Fruit fly (Drosophila melanogaster): Measurements from ENCODE around the gene CG4325.

CG4325 gene

dm6 chrX:2005840-2006239 lies 37.8 kb downstream of the CG4325 start (continued):
- peak; percentile 48 for TF ChIP-seq CG10274 (GFP tag; optimal IDR thresholded peaks at IDR 0.05)
- peak; percentile 46; the same call in 1 of the 3 replicates for TF ChIP-seq dysf (GFP tag; IDR thresholded peaks at IDR 0.05)
- TF ChIP-seq zen2 (GFP tag; IDR thresholded peaks at IDR 0.05; ENCODE audit: partially characterized antibody): no peak
- TF ChIP-seq fd3F (GFP tag; optimal IDR thresholded peaks at IDR 0.05): peak; percentile 42
- TF ChIP-seq CG5953 (GFP tag; IDR thresholded peaks at IDR 0.05): no peak
- TF ChIP-seq Mes4 (GFP tag; optimal IDR thresholded peaks at IDR 0.05): peak; percentile 77
- no peak for TF ChIP-seq tup (GFP tag; optimal IDR thresholded peaks at IDR 0.05)
- 0 out of 3 replicates have a peak, but pooled peaks have one; percentile 42 for TF ChIP-seq CG6175 (GFP tag; IDR thresholded peaks at IDR 0.05)
- no peak for TF ChIP-seq corto (GFP tag; optimal IDR thresholded peaks at IDR 0.05)
- TF ChIP-seq onecut (GFP tag; IDR thresholded peaks at IDR 0.05): peak; percentile 61
- 0 out of 2 replicates have a peak, but pooled peaks have one; percentile 11 for TF ChIP-seq CG31224 (GFP tag; IDR thresholded peaks at IDR 0.05)
- TF ChIP-seq CG15269 (tag; optimal IDR thresholded peaks at IDR 0.05): peak; percentile 68
- TF ChIP-seq CG4328 (GFP tag; optimal IDR thresholded peaks at IDR 0.05): peak; percentile 64
- no peak for TF ChIP-seq lbe (GFP tag; optimal IDR thresholded peaks at IDR 0.05)
- TF ChIP-seq CG11398 (GFP tag; optimal IDR thresholded peaks at IDR 0.05): peak; percentile 66
- TF ChIP-seq CG11695 (GFP tag; IDR thresholded peaks at IDR 0.05): peak; percentile 60
- TF ChIP-seq grn (GFP tag; optimal IDR thresholded peaks at IDR 0.05): no peak
- TF ChIP-seq otp (GFP tag; IDR thresholded peaks at IDR 0.05): peak; percentile 73
- no peak for TF ChIP-seq z (GFP tag; IDR thresholded peaks at IDR 0.05)
- peak; percentile 8 for TF ChIP-seq fd96Cb (tag; optimal IDR thresholded peaks at IDR 0.05)
- no peak for TF ChIP-seq CG13894 (tag; optimal IDR thresholded peaks at IDR 0.05)
- TF ChIP-seq CG18262 (tag; optimal IDR thresholded peaks at IDR 0.05): peak; percentile 48
- peak; percentile 99 for TF ChIP-seq Ets97D (GFP tag; optimal IDR thresholded peaks at IDR 0.05)
- TF ChIP-seq CG12299 (tag; optimal IDR thresholded peaks at IDR 0.05): no peak
- TF ChIP-seq ci (GFP tag; IDR thresholded peaks at IDR 0.05): peak; percentile 93
- TF ChIP-seq CG18599 (GFP tag; optimal IDR thresholded peaks at IDR 0.05): peak; percentile 32
- TF ChIP-seq HLH3B (GFP tag; IDR thresholded peaks at IDR 0.05): peak; percentile 52; the same call in 1 of the 2 replicates
- peak; percentile 8 for TF ChIP-seq CG13123 (GFP tag; optimal IDR thresholded peaks at IDR 0.05)
- TF ChIP-seq CG11085 (GFP tag; IDR thresholded peaks at IDR 0.05): peak; percentile 46; the same call in 1 of the 2 replicates
- TF ChIP-seq Sin3A (optimal IDR thresholded peaks at IDR 0.05): no peak
- peak in 1 of 2 experiments; percentile 64 for TF ChIP-seq Eip74EF (GFP tag; optimal IDR thresholded peaks at IDR 0.05)
- TF ChIP-seq CG10979 (tag; optimal IDR thresholded peaks at IDR 0.05): peak; percentile 57
- TF ChIP-seq CG3065 (GFP tag; optimal IDR thresholded peaks at IDR 0.05): peak; percentile 56
- TF ChIP-seq phol (tag; optimal IDR thresholded peaks at IDR 0.05): peak; percentile 60
- peak; percentile 33 for TF ChIP-seq cato (GFP tag; optimal IDR thresholded peaks at IDR 0.05; ENCODE audit: borderline replicate concordance)
- TF ChIP-seq al (GFP tag; IDR thresholded peaks at IDR 0.05): 0 out of 2 replicates have a peak, but pooled peaks have one; percentile 15
- TF ChIP-seq Lim3 (GFP tag; IDR thresholded peaks at IDR 0.05): no peak
- peak; percentile 27 for TF ChIP-seq Hey (tag; optimal IDR thresholded peaks at IDR 0.05)
- peak; percentile 46 for TF ChIP-seq pum (GFP tag; optimal IDR thresholded peaks at IDR 0.05)
- TF ChIP-seq exex (tag; optimal IDR thresholded peaks at IDR 0.05): no peak
- TF ChIP-seq unpg (GFP tag; optimal IDR thresholded peaks at IDR 0.05): peak; percentile 71
- peak; percentile 54 for TF ChIP-seq Xbp1 (GFP tag; optimal IDR thresholded peaks at IDR 0.05)
- TF ChIP-seq pnt (GFP tag; optimal IDR thresholded peaks at IDR 0.05): no peak
- peak; percentile 64 for TF ChIP-seq slp2 (GFP tag; optimal IDR thresholded peaks at IDR 0.05)
- TF ChIP-seq CG16813 (GFP tag; IDR thresholded peaks at IDR 0.05; ENCODE audit: partially characterized antibody): no peak
- TF ChIP-seq sqz (GFP tag; optimal IDR thresholded peaks at IDR 0.05): peak; percentile 74
- TF ChIP-seq CG2889 (GFP tag; IDR thresholded peaks at IDR 0.05): no peak
- TF ChIP-seq CG9797 (GFP tag; optimal IDR thresholded peaks at IDR 0.05): no peak
- no peak for TF ChIP-seq CG42726 (GFP tag; IDR thresholded peaks at IDR 0.05; ENCODE audit: partially characterized antibody)
- peak; percentile 52 for TF ChIP-seq Hsf (GFP tag; optimal IDR thresholded peaks at IDR 0.05)
- peak; percentile 24 for TF ChIP-seq psq (GFP tag; optimal IDR thresholded peaks at IDR 0.05)
